Fruit fly (Drosophila melanogaster) whole organism, embryonic: ENCODE measurements around the gene Coq2.
A peak's percentile ranks its signal among the peaks of the same experiment; 100 is the strongest.

ENCODE experiments used
- Bteb2 ChIP-seq: fragments of 200-800 bp; sonication (Bioruptor generic); optimal IDR thresholded peaks from 2 replicates; lab custom pipeline; 2016; ENCODE audit warnings: missing biosample characterization, missing genetic modification characterization
- CG10267 ChIP-seq: fragments of 200-800 bp; sonication (Bioruptor generic); optimal IDR thresholded peaks from 2 replicates; lab custom pipeline; 2018; ENCODE audit warnings: missing biosample characterization, mild to moderate bottlenecking, missing genetic modification characterization, moderate library complexity
- CG10274 ChIP-seq: fragments of 200-800 bp; sonication (Bioruptor generic); optimal IDR thresholded peaks from 3 replicates; lab custom pipeline; 2017; ENCODE audit warnings: missing biosample characterization, mild to moderate bottlenecking, missing genetic modification characterization
- CG11695 ChIP-seq: fragments of 200-800 bp; sonication (Bioruptor generic); IDR thresholded peaks from 3 replicates; pipeline ENCODE4 v1.3.6; 2022; ENCODE audit warnings: missing biosample characterization, missing genetic modification characterization
- CG11696 ChIP-seq: fragments of 200-800 bp; sonication (Bioruptor generic); IDR thresholded peaks from 2 replicates; pipeline ENCODE4 v1.3.6; 2022; ENCODE audit warnings: missing biosample characterization, missing genetic modification characterization
- CG12104 ChIP-seq: fragments of 200-800 bp; sonication (Bioruptor generic); optimal IDR thresholded peaks from 3 replicates; lab custom pipeline; 2016; ENCODE audit warnings: missing biosample characterization, missing genetic modification characterization
- CG12219 ChIP-seq: fragments of 200-800 bp; sonication (Bioruptor generic); optimal IDR thresholded peaks from 3 replicates; lab custom pipeline; 2018; ENCODE audit warnings: missing biosample characterization, mild to moderate bottlenecking, missing genetic modification characterization
- CG12942 ChIP-seq: fragments of 200-800 bp; sonication (Bioruptor generic); optimal IDR thresholded peaks from 3 replicates; lab custom pipeline; 2016; ENCODE audit warnings: missing biosample characterization, missing genetic modification characterization
- CG13123 ChIP-seq: fragments of 200-800 bp; sonication (Bioruptor generic); optimal IDR thresholded peaks from 2 replicates; lab custom pipeline; 2016; ENCODE audit warnings: missing biosample characterization, missing genetic modification characterization
- CG15479 ChIP-seq: fragments of 200-800 bp; sonication (Bioruptor generic); optimal IDR thresholded peaks from 3 replicates; lab custom pipeline; 2019; ENCODE audit warnings: missing biosample characterization, mild to moderate bottlenecking, missing genetic modification characterization, moderate library complexity
- CG16813 ChIP-seq: fragments of 200-800 bp; sonication (Bioruptor generic); IDR thresholded peaks from 3 replicates; pipeline ENCODE4 v1.3.6; 2022; ENCODE audit warnings: missing biosample characterization, missing genetic modification characterization; ENCODE audit not compliant: partially characterized antibody
- CG17829 ChIP-seq: fragments of 200-800 bp; optimal IDR thresholded peaks from 2 replicates; lab custom pipeline; 2019; ENCODE audit warnings: missing biosample characterization, mild to moderate bottlenecking, missing genetic modification characterization, moderate library complexity
- CG17912 ChIP-seq: fragments of 200-800 bp; sonication (Bioruptor generic); optimal IDR thresholded peaks from 2 replicates; lab custom pipeline; 2018; ENCODE audit warnings: missing biosample characterization, mild to moderate bottlenecking, missing genetic modification characterization
- CG2199 ChIP-seq: fragments of 200-800 bp; sonication (Bioruptor generic); IDR thresholded peaks from 3 replicates; pipeline ENCODE4 v1.3.6; 2022; ENCODE audit warnings: missing biosample characterization, missing genetic modification characterization
- CG31388 ChIP-seq: fragments of 200-800 bp; sonication (Bioruptor generic); optimal IDR thresholded peaks from 2 replicates; lab custom pipeline; 2016; ENCODE audit warnings: missing biosample characterization, missing genetic modification characterization
- CG34422 ChIP-seq: fragments of 200-800 bp; sonication (Bioruptor generic); IDR thresholded peaks from 3 replicates; pipeline ENCODE4 v1.3.6; 2022; ENCODE audit warnings: missing biosample characterization, missing genetic modification characterization
- CG4854 ChIP-seq: fragments of 200-800 bp; sonication (Bioruptor generic); optimal IDR thresholded peaks from 2 replicates; lab custom pipeline; 2016; ENCODE audit warnings: missing biosample characterization, missing genetic modification characterization, inconsistent platforms
- CG6272 ChIP-seq: fragments of 200-800 bp; sonication (Bioruptor generic); IDR thresholded peaks from 2 replicates; pipeline ENCODE4 v1.3.6; 2022; ENCODE audit warnings: missing biosample characterization, missing genetic modification characterization
- CG6791 ChIP-seq: fragments of 200-800 bp; sonication (Bioruptor generic); IDR thresholded peaks from 3 replicates; pipeline ENCODE4 v1.3.6; 2022; ENCODE audit warnings: missing biosample characterization, missing genetic modification characterization; ENCODE audit not compliant: partially characterized antibody
- CG8089 ChIP-seq: fragments of 200-800 bp; sonication (Bioruptor generic); optimal IDR thresholded peaks from 3 replicates; lab custom pipeline; 2016; ENCODE audit warnings: missing biosample characterization, missing genetic modification characterization
- CG9817 ChIP-seq: fragments of 200-800 bp; sonication (Bioruptor generic); optimal IDR thresholded peaks from 2 replicates; lab custom pipeline; 2018; ENCODE audit warnings: missing biosample characterization, mild to moderate bottlenecking, missing genetic modification characterization, moderate library complexity
- Dek ChIP-seq: fragments of 200-800 bp; sonication (Bioruptor generic); optimal IDR thresholded peaks from 3 replicates; lab custom pipeline; 2019; ENCODE audit warnings: missing biosample characterization, mild to moderate bottlenecking, missing genetic modification characterization, moderate library complexity
- Elba2 ChIP-seq: fragments of 200-800 bp; sonication (Bioruptor generic); optimal IDR thresholded peaks from 3 replicates; lab custom pipeline; 2016; ENCODE audit warnings: missing biosample characterization, missing genetic modification characterization
- Ets65A ChIP-seq: fragments of 200-800 bp; sonication (Bioruptor generic); peaks from one replicate; lab custom pipeline; 2016; ENCODE audit warnings: missing biosample characterization, missing genetic modification characterization
- Fer1 ChIP-seq: fragments of 200-800 bp; sonication (Bioruptor generic); optimal IDR thresholded peaks from 2 replicates; lab custom pipeline; 2017; ENCODE audit warnings: missing biosample characterization, mild to moderate bottlenecking, missing genetic modification characterization
- Hr78 ChIP-seq, 2 experiments: fragments of 200-800 bp in 1 of 2; fragments of >200 bp in 1 of 2; sonication (Bioruptor generic) in 1 of 2; optimal IDR thresholded peaks; 2 replicates each; lab custom pipeline; 2017 to 2019; ENCODE audit warnings: missing biosample characterization in 2 of 2, missing genetic modification characterization in 2 of 2, mild to moderate bottlenecking in 1 of 2, moderate library complexity in 1 of 2
- Max ChIP-seq: fragments of 200-800 bp; sonication (Bioruptor generic); optimal IDR thresholded peaks from 2 replicates; lab custom pipeline; 2016; ENCODE audit warnings: missing biosample characterization, mild to moderate bottlenecking, missing genetic modification characterization
- Nf-YA ChIP-seq: fragments of 200-800 bp; sonication (Bioruptor generic); IDR thresholded peaks from 2 replicates; pipeline ENCODE4 v1.3.6; 2022; ENCODE audit warnings: missing biosample characterization, missing genetic modification characterization
- Ptx1 ChIP-seq: fragments of 200-800 bp; sonication (Bioruptor generic); IDR thresholded peaks from 2 replicates; pipeline ENCODE4 v1.3.6; 2022; ENCODE audit warnings: missing biosample characterization, missing genetic modification characterization
- Ssrp ChIP-seq: fragments of 200-800 bp; sonication (Bioruptor generic); optimal IDR thresholded peaks from 2 replicates; lab custom pipeline; 2018; ENCODE audit warnings: missing biosample characterization, mild to moderate bottlenecking, missing genetic modification characterization, moderate library complexity
- YL-1 ChIP-seq: fragments of 200-800 bp; sonication (Bioruptor generic); optimal IDR thresholded peaks from 3 replicates; lab custom pipeline; 2017; ENCODE audit warnings: missing biosample characterization, mild to moderate bottlenecking, missing genetic modification characterization
- amos ChIP-seq: fragments of 200-800 bp; sonication (Bioruptor generic); IDR thresholded peaks from 2 replicates; pipeline ENCODE4 v1.3.6; 2022; ENCODE audit warnings: missing biosample characterization, missing genetic modification characterization; ENCODE audit not compliant: partially characterized antibody
- bbx ChIP-seq: fragments of 200-800 bp; sonication (Bioruptor generic); IDR thresholded peaks from 2 replicates; pipeline ENCODE4 v1.3.6; 2022; ENCODE audit warnings: missing biosample characterization, missing genetic modification characterization; ENCODE audit not compliant: partially characterized antibody
- cg ChIP-seq: fragments of 200-800 bp; sonication (Bioruptor generic); optimal IDR thresholded peaks from 3 replicates; lab custom pipeline; 2019; ENCODE audit warnings: missing biosample characterization, mild to moderate bottlenecking, missing genetic modification characterization, moderate library complexity
- cwo ChIP-seq: fragments of 200-800 bp; sonication (Bioruptor generic); optimal IDR thresholded peaks from 3 replicates; lab custom pipeline; 2017; ENCODE audit warnings: missing biosample characterization, missing genetic modification characterization, mild to moderate bottlenecking, moderate library complexity, missing genetic modification reagents
- danr ChIP-seq: fragments of 200-800 bp; sonication (Bioruptor generic); IDR thresholded peaks from 2 replicates; pipeline ENCODE4 v1.3.6; 2022; ENCODE audit warnings: missing biosample characterization, missing genetic modification characterization
- gce ChIP-seq: fragments of 200-800 bp; sonication (Bioruptor generic); IDR thresholded peaks from 3 replicates; pipeline ENCODE4 v1.3.6; 2022; ENCODE audit warnings: missing biosample characterization, missing genetic modification characterization
- gem ChIP-seq: fragments of 200-800 bp; sonication (Bioruptor generic); optimal IDR thresholded peaks from 2 replicates; lab custom pipeline; 2019; ENCODE audit warnings: missing biosample characterization, mild to moderate bottlenecking, missing genetic modification characterization, moderate library complexity
- gfzf ChIP-seq: fragments of 200-800 bp; sonication (Bioruptor generic); optimal IDR thresholded peaks from 2 replicates; lab custom pipeline; 2016; ENCODE audit warnings: missing biosample characterization, mild to moderate bottlenecking, missing genetic modification characterization, moderate library complexity
- gsb ChIP-seq: fragments of 200-800 bp; sonication (Bioruptor generic); IDR thresholded peaks from 2 replicates; pipeline ENCODE4 v1.3.6; 2022; ENCODE audit warnings: missing biosample characterization, missing genetic modification characterization
- jing ChIP-seq: fragments of 200-800 bp; sonication (Bioruptor generic); optimal IDR thresholded peaks from 2 replicates; lab custom pipeline; 2018; ENCODE audit warnings: missing biosample characterization, mild to moderate bottlenecking, missing genetic modification characterization
- mirr ChIP-seq: fragments of 200-800 bp; sonication (Bioruptor generic); optimal IDR thresholded peaks from 3 replicates; lab custom pipeline; 2018; ENCODE audit warnings: missing biosample characterization, mild to moderate bottlenecking, missing genetic modification characterization
- phol ChIP-seq: fragments of 200-800 bp; sonication (Bioruptor generic); optimal IDR thresholded peaks from 3 replicates; lab custom pipeline; 2018; ENCODE audit warnings: missing biosample characterization, mild to moderate bottlenecking, missing genetic modification characterization, moderate library complexity
- sd ChIP-seq: fragments of 200-800 bp; sonication (Bioruptor generic); optimal IDR thresholded peaks from 3 replicates; lab custom pipeline; 2018; ENCODE audit warnings: missing biosample characterization, mild to moderate bottlenecking, missing genetic modification characterization, moderate library complexity
- sens ChIP-seq: fragments of 200-800 bp; sonication (Bioruptor generic); peaks from one replicate; lab custom pipeline; 2016; ENCODE audit warnings: missing biosample characterization, missing genetic modification characterization
- sr ChIP-seq: fragments of 200-800 bp; sonication (Bioruptor generic); IDR thresholded peaks from 3 replicates; pipeline ENCODE4 v1.3.6; 2022; ENCODE audit warnings: missing biosample characterization, missing genetic modification characterization
- ssp ChIP-seq: fragments of 200-800 bp; sonication (Bioruptor generic); IDR thresholded peaks from 2 replicates; pipeline ENCODE4 v1.3.6; 2022; ENCODE audit warnings: missing biosample characterization, missing genetic modification characterization
- tll ChIP-seq, 2 experiments: fragments of 200-800 bp in 1 of 2; fragments of >200 bp in 1 of 2; sonication (Bioruptor generic) in 1 of 2; optimal IDR thresholded peaks; 2 replicates each; lab custom pipeline; 2017 to 2019; ENCODE audit warnings: missing biosample characterization in 2 of 2, missing genetic modification characterization in 2 of 2, mild to moderate bottlenecking in 1 of 2, moderate library complexity in 1 of 2
- tna ChIP-seq: fragments of 200-800 bp; sonication (Bioruptor generic); IDR thresholded peaks from 2 replicates; pipeline ENCODE4 v1.3.6; 2022; ENCODE audit warnings: missing biosample characterization, missing genetic modification characterization; ENCODE audit not compliant: partially characterized antibody
- toy ChIP-seq: fragments of 200-800 bp; sonication (Bioruptor generic); IDR thresholded peaks from 2 replicates; pipeline ENCODE4 v1.3.6; 2022; ENCODE audit warnings: missing biosample characterization, missing genetic modification characterization
- unc-4 ChIP-seq: fragments of 200-800 bp; sonication (Bioruptor generic); IDR thresholded peaks from 2 replicates; pipeline ENCODE4 v1.3.6; 2022; ENCODE audit warnings: missing biosample characterization, missing genetic modification characterization; ENCODE audit not compliant: partially characterized antibody

Coq2 gene

dm6 chr3R:8313038-8313437 lies 3.3 kb downstream of the Coq2 start, which contains the start of gene CG7483 (continued):
- peak; percentile 84 for TF ChIP-seq bbx (GFP tag; lab: Robert Waterston, UW)
- peak in 1 of 2 experiments; percentile 18 for TF ChIP-seq tll (GFP tag; optimal IDR thresholded peaks at IDR 0.05; lab: Kevin White, UChicago)
- no peak for TF ChIP-seq ssp (GFP tag; lab: Robert Waterston, UW)
- no peak for TF ChIP-seq Max (GFP tag; lab: Kevin White, UChicago)
- peak; percentile 86 for TF ChIP-seq amos (GFP tag; lab: Robert Waterston, UW)
- peak; percentile 90 for TF ChIP-seq CG6791 (GFP tag; lab: Robert Waterston, UW)
- TF ChIP-seq CG15479 (GFP tag; lab: Kevin White, UChicago) = no peak
- TF ChIP-seq Bteb2 (GFP tag; lab: Kevin White, UChicago) = no peak
- TF ChIP-seq sd (tag; lab: Kevin White, UChicago) = peak; percentile 56
- no peak for TF ChIP-seq toy
- peak; percentile 26 for TF ChIP-seq Fer1 (GFP tag; lab: Kevin White, UChicago)
- TF ChIP-seq CG12942 (GFP tag; lab: Kevin White, UChicago) = no peak
- TF ChIP-seq CG11695 = no peak
- TF ChIP-seq gem (tag; lab: Kevin White, UChicago) = no peak
- no peak for TF ChIP-seq CG12104 (GFP tag; lab: Kevin White, UChicago)
- TF ChIP-seq CG4854 (GFP tag; lab: Kevin White, UChicago) = no peak
- no peak for TF ChIP-seq Dek (tag; lab: Kevin White, UChicago)
- TF ChIP-seq gsb (GFP tag; lab: Robert Waterston, UW) = no peak
- no peak for TF ChIP-seq Ssrp (tag; lab: Kevin White, UChicago)
- TF ChIP-seq CG10274 (GFP tag; lab: Kevin White, UChicago) = no peak
- TF ChIP-seq CG9817 (tag; lab: Kevin White, UChicago) = no peak
- peak; percentile 22 for TF ChIP-seq phol (tag; lab: Kevin White, UChicago)
- TF ChIP-seq CG10267 (tag; lab: Kevin White, UChicago) = peak; percentile 48
- TF ChIP-seq CG13123 = no peak
- TF ChIP-seq cwo = no peak
- peak; percentile 60 for TF ChIP-seq sens (GFP tag; lab: Kevin White, UChicago)
- peak; percentile 65 for TF ChIP-seq tna
- TF ChIP-seq CG11696 (GFP tag; lab: Robert Waterston, UW) = no peak
- no peak for TF ChIP-seq CG12219 (GFP tag; lab: Kevin White, UChicago)
- no peak for TF ChIP-seq gce
- TF ChIP-seq Elba2 (GFP tag; lab: Kevin White, UChicago) = no peak
- TF ChIP-seq Nf-YA (GFP tag; lab: Robert Waterston, UW) = no peak
- peak; percentile 79 for TF ChIP-seq CG16813 (GFP tag; lab: Robert Waterston, UW)
- TF ChIP-seq CG17829 (tag; lab: Kevin White, UChicago) = peak; percentile 36
- TF ChIP-seq CG2199 (GFP tag; lab: Robert Waterston, UW) = no peak
- TF ChIP-seq CG8089 (GFP tag; lab: Kevin White, UChicago) = no peak
- no peak for TF ChIP-seq Ets65A (GFP tag; lab: Kevin White, UChicago)
- TF ChIP-seq CG34422 (GFP tag; lab: Robert Waterston, UW) = peak; percentile 52; the same call in 1 of the 3 replicates
- TF ChIP-seq cg (GFP tag; lab: Kevin White, UChicago) = no peak
- no peak for TF ChIP-seq CG17912 (GFP tag; lab: Kevin White, UChicago)
- no peak for TF ChIP-seq Hr78 (GFP tag; optimal IDR thresholded peaks at IDR 0.05; lab: Kevin White, UChicago)
- peak; percentile 75 for TF ChIP-seq YL-1
- peak; percentile 88 for TF ChIP-seq unc-4 (GFP tag; lab: Robert Waterston, UW)
- TF ChIP-seq mirr = no peak
- no peak for TF ChIP-seq sr (GFP tag; lab: Robert Waterston, UW)
- no peak for TF ChIP-seq jing
- TF ChIP-seq gfzf (GFP tag; lab: Kevin White, UChicago) = peak; percentile 30
- TF ChIP-seq CG31388 = no peak
- TF ChIP-seq Ptx1 (GFP tag; lab: Robert Waterston, UW) = no peak
- no peak for TF ChIP-seq CG6272 (GFP tag; lab: Robert Waterston, UW)
- no peak for TF ChIP-seq danr (GFP tag; lab: Robert Waterston, UW)
